Worm (Caenorhabditis elegans) whole organism, early embryonic: ENCODE results near the gene srlf-1.

Source experiments
- B0310.2 ChIP-seq: sonication (generic microtip); optimal IDR thresholded peaks from 2 replicates; lab custom pipeline; 2016; ENCODE audit warnings: mild to moderate bottlenecking, missing genetic modification characterization, missing compliant biosample characterization
- F13C5.2 ChIP-seq: sonication (generic microtip); optimal IDR thresholded peaks from 2 replicates; lab custom pipeline; 2017; ENCODE audit warnings: mild to moderate bottlenecking, missing genetic modification characterization, inconsistent platforms, missing compliant biosample characterization
- aly-1 ChIP-seq: sonication (generic microtip); optimal IDR thresholded peaks from 2 replicates; lab custom pipeline; 2016; ENCODE audit warnings: missing genetic modification characterization, missing compliant biosample characterization
- ama-1 ChIP-seq: fragments of 150-350 bp; optimal IDR thresholded peaks from 2 replicates; lab custom pipeline; 2014
- ceh-13 ChIP-seq: fragments of 200-800 bp; sonication (Bioruptor generic); optimal IDR thresholded peaks from 2 replicates; lab custom pipeline; 2018; ENCODE audit warnings: mild to moderate bottlenecking, missing genetic modification characterization, missing compliant biosample characterization
- ceh-36 ChIP-seq: sonication (generic microtip); optimal IDR thresholded peaks from 2 replicates; lab custom pipeline; 2016; ENCODE audit warnings: missing genetic modification characterization, inconsistent platforms, missing compliant biosample characterization
- flt-1 ChIP-seq: fragments of 200-800 bp; sonication (Bioruptor generic); IDR thresholded peaks from 2 replicates; pipeline ENCODE4 v1.3.6; 2022; ENCODE audit warnings: missing genetic modification characterization, missing compliant biosample characterization
- hmg-4 ChIP-seq: fragments of 200-800 bp; sonication (Bioruptor generic); optimal IDR thresholded peaks from 2 replicates; lab custom pipeline; 2018; ENCODE audit warnings: mild to moderate bottlenecking, missing genetic modification characterization, missing compliant biosample characterization
- sea-1 ChIP-seq: fragments of 200-800 bp; sonication (Bioruptor generic); conservative IDR thresholded peaks from 2 replicates; pipeline ENCODE4 v1.3.6; 2022; ENCODE audit warnings: missing genetic modification characterization, missing compliant biosample characterization
- tbx-11 ChIP-seq: fragments of 200-800 bp; sonication (Bioruptor generic); IDR thresholded peaks from 2 replicates; pipeline ENCODE4 v1.3.6; 2022; ENCODE audit warnings: missing genetic modification characterization, missing compliant biosample characterization

DNA sequence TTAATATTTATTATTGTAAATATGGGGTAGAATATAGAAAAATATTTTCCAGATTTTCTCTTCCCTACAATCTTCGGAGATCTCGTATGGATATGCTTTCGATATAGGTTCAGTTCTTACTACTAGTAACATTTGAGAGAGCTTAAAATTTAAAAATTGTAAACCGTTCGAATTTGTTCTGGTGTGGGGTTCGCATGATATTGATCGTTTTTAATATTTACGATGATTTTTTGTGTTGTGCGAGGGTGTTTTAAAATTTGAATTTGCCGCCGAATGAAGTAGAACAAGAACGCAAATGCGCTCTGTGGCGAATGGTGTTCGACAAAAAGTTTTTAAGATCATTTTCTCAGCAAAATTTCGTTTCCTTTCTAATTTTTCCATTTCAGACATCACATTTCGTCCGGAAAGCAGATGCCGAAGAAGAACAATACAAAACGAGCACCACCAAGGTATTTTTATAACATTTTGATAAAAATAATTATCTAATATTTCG is 6.9 kb upstream of the srlf-1 start, which contains the start of gene skr-17:
- TF ChIP-seq flt-1 (no peak), ama-1 (lab: Kevin White, UChicago) (no peak), aly-1 (tag; lab: Kevin White, UChicago) (no peak), hmg-4 (GFP tag; lab: Kevin White, UChicago) (no peak), B0310.2 (tag; lab: Kevin White, UChicago) (no peak), F13C5.2 (tag; lab: Kevin White, UChicago) (no peak), sea-1 (GFP tag; lab: Robert Waterston, UW) (no peak), ceh-36 (tag; lab: Kevin White, UChicago) (no peak), ceh-13 (GFP tag; lab: Kevin White, UChicago) (no peak), tbx-11 (GFP tag; lab: Robert Waterston, UW) (no peak)
